Fruit fly (Drosophila melanogaster) whole organism, embryonic: ENCODE results near the gene CG43355.
A peak's percentile ranks its signal among the peaks of the same experiment; 100 is the strongest.

ENCODE experiments used
- CG10209 ChIP-seq: fragments of 200-800 bp; sonication (Bioruptor generic); optimal IDR thresholded peaks from 3 replicates; lab custom pipeline; 2017; ENCODE audit warnings: missing biosample characterization, mild to moderate bottlenecking, missing genetic modification characterization, missing genetic modification reagents
- CG13296 ChIP-seq: fragments of 200-800 bp; sonication (Bioruptor generic); optimal IDR thresholded peaks from 3 replicates; lab custom pipeline; 2018; ENCODE audit warnings: missing biosample characterization, mild to moderate bottlenecking, missing genetic modification characterization
- CG13424 ChIP-seq: fragments of 200-800 bp; sonication (Bioruptor generic); optimal IDR thresholded peaks from 2 replicates; lab custom pipeline; 2019; ENCODE audit warnings: missing biosample characterization, mild to moderate bottlenecking, missing genetic modification characterization, moderate library complexity
- CG14710 ChIP-seq: fragments of 200-800 bp; sonication (Bioruptor generic); optimal IDR thresholded peaks from 3 replicates; lab custom pipeline; 2019; ENCODE audit warnings: missing biosample characterization, mild to moderate bottlenecking, missing genetic modification characterization, moderate library complexity
- CG15011 ChIP-seq: fragments of 200-800 bp; sonication (Bioruptor generic); optimal IDR thresholded peaks from 3 replicates; lab custom pipeline; 2018; ENCODE audit warnings: missing biosample characterization, mild to moderate bottlenecking, missing genetic modification characterization
- CG15601 ChIP-seq: fragments of 200-800 bp; sonication (Bioruptor generic); optimal IDR thresholded peaks from 3 replicates; lab custom pipeline; 2019; ENCODE audit warnings: missing biosample characterization, mild to moderate bottlenecking, missing genetic modification characterization, moderate library complexity
- CG17612 ChIP-seq: fragments of 200-800 bp; sonication (Bioruptor generic); IDR thresholded peaks from 2 replicates; pipeline ENCODE4 v1.3.6; 2022; ENCODE audit warnings: missing biosample characterization, missing genetic modification characterization
- CG2875 ChIP-seq: fragments of 200-800 bp; sonication (Bioruptor generic); optimal IDR thresholded peaks from 2 replicates; lab custom pipeline; 2017; ENCODE audit warnings: missing biosample characterization, mild to moderate bottlenecking, missing genetic modification characterization, missing genetic modification reagents
- CG30020 ChIP-seq: fragments of 200-800 bp; optimal IDR thresholded peaks from 2 replicates; lab custom pipeline; 2019; ENCODE audit warnings: missing biosample characterization, mild to moderate bottlenecking, missing genetic modification characterization, moderate library complexity
- CG32767 ChIP-seq: fragments of 200-800 bp; sonication (Bioruptor generic); IDR thresholded peaks from 2 replicates; pipeline ENCODE4 v1.3.6; 2022; ENCODE audit warnings: missing biosample characterization, missing genetic modification characterization
- CG3281 ChIP-seq: fragments of 200-800 bp; sonication (Bioruptor generic); optimal IDR thresholded peaks from 3 replicates; lab custom pipeline; 2017; ENCODE audit warnings: missing biosample characterization, mild to moderate bottlenecking, missing genetic modification characterization
- CG4854 ChIP-seq: fragments of 200-800 bp; sonication (Bioruptor generic); optimal IDR thresholded peaks from 2 replicates; lab custom pipeline; 2016; ENCODE audit warnings: missing biosample characterization, missing genetic modification characterization, inconsistent platforms
- CG6654 ChIP-seq: fragments of 200-800 bp; sonication (Bioruptor generic); optimal IDR thresholded peaks from 2 replicates; lab custom pipeline; 2017; ENCODE audit warnings: missing biosample characterization, mild to moderate bottlenecking, missing genetic modification characterization
- CG7928 ChIP-seq: fragments of 200-800 bp; sonication (Bioruptor generic); optimal IDR thresholded peaks from 2 replicates; lab custom pipeline; 2017; ENCODE audit warnings: missing biosample characterization, mild to moderate bottlenecking, missing genetic modification characterization
- CG9437 ChIP-seq: fragments of 200-800 bp; sonication (Bioruptor generic); optimal IDR thresholded peaks from 2 replicates; lab custom pipeline; 2018; ENCODE audit warnings: missing biosample characterization, mild to moderate bottlenecking, missing genetic modification characterization
- D19B ChIP-seq: fragments of 200-800 bp; sonication (Bioruptor generic); optimal IDR thresholded peaks from 2 replicates; lab custom pipeline; 2017; ENCODE audit warnings: missing biosample characterization, mild to moderate bottlenecking, missing genetic modification characterization
- Dip3 ChIP-seq: fragments of 200-800 bp; sonication (Bioruptor generic); optimal IDR thresholded peaks from 3 replicates; lab custom pipeline; 2016; ENCODE audit warnings: missing biosample characterization, missing genetic modification characterization
- Dp ChIP-seq: fragments of 200-800 bp; sonication (Bioruptor generic); optimal IDR thresholded peaks from 2 replicates; lab custom pipeline; 2018; ENCODE audit warnings: missing biosample characterization, mild to moderate bottlenecking, missing genetic modification characterization, moderate library complexity
- Fer3 ChIP-seq: fragments of 200-800 bp; sonication (Bioruptor generic); optimal IDR thresholded peaks from 2 replicates; lab custom pipeline; 2018; ENCODE audit warnings: missing biosample characterization, mild to moderate bottlenecking, missing genetic modification characterization, moderate library complexity
- Gug ChIP-seq: fragments of 200-800 bp; sonication (Bioruptor generic); IDR thresholded peaks from 4 replicates; pipeline ENCODE4 v1.3.6; 2022; ENCODE audit warnings: missing biosample characterization, missing genetic modification characterization
- Hey ChIP-seq: fragments of 200-800 bp; sonication (Bioruptor generic); optimal IDR thresholded peaks from 3 replicates; lab custom pipeline; 2018; ENCODE audit warnings: missing biosample characterization, mild to moderate bottlenecking, missing genetic modification characterization
- MESR4 ChIP-seq: fragments of 200-800 bp; sonication (Bioruptor generic); optimal IDR thresholded peaks from 2 replicates; lab custom pipeline; 2018; ENCODE audit warnings: missing biosample characterization, mild to moderate bottlenecking, missing genetic modification characterization, moderate library complexity
- MTF-1 ChIP-seq: fragments of 200-800 bp; sonication (Bioruptor generic); optimal IDR thresholded peaks from 2 replicates; lab custom pipeline; 2018; ENCODE audit warnings: missing biosample characterization, mild to moderate bottlenecking, missing genetic modification characterization, borderline replicate concordance
- NC2α ChIP-seq: fragments of 200-800 bp; sonication (Bioruptor generic); optimal IDR thresholded peaks from 2 replicates; lab custom pipeline; 2016; ENCODE audit warnings: missing biosample characterization, missing genetic modification characterization
- Sox100B ChIP-seq: fragments of 200-800 bp; sonication (Bioruptor generic); optimal IDR thresholded peaks from 3 replicates; lab custom pipeline; 2018; ENCODE audit warnings: missing biosample characterization, mild to moderate bottlenecking, missing genetic modification characterization
- Ssrp ChIP-seq: fragments of 200-800 bp; sonication (Bioruptor generic); optimal IDR thresholded peaks from 2 replicates; lab custom pipeline; 2018; ENCODE audit warnings: missing biosample characterization, mild to moderate bottlenecking, missing genetic modification characterization, moderate library complexity
- Usf ChIP-seq: fragments of 200-800 bp; sonication (Bioruptor generic); optimal IDR thresholded peaks from 2 replicates; lab custom pipeline; 2017; ENCODE audit warnings: missing genotype, missing biosample characterization, missing genetic modification characterization
- ap ChIP-seq: fragments of 200-800 bp; sonication (Bioruptor generic); IDR thresholded peaks from 2 replicates; pipeline ENCODE4 v1.3.6; 2022; ENCODE audit warnings: missing biosample characterization, missing genetic modification characterization
- ase ChIP-seq: fragments of 200-800 bp; sonication (Bioruptor generic); IDR thresholded peaks from 3 replicates; pipeline ENCODE4 v1.3.6; 2022; ENCODE audit warnings: missing biosample characterization, missing genetic modification characterization
- ato ChIP-seq: fragments of 200-800 bp; sonication (Bioruptor generic); IDR thresholded peaks from 2 replicates; pipeline ENCODE4 v1.3.6; 2022; ENCODE audit warnings: missing biosample characterization, missing genetic modification characterization; ENCODE audit not compliant: partially characterized antibody
- caup ChIP-seq: fragments of 200-800 bp; sonication (Bioruptor generic); optimal IDR thresholded peaks from 3 replicates; lab custom pipeline; 2017; ENCODE audit warnings: missing biosample characterization, mild to moderate bottlenecking, missing genetic modification characterization, moderate library complexity; ENCODE audit not compliant: severe bottlenecking
- da ChIP-seq: fragments of 200-800 bp; sonication (Bioruptor generic); optimal IDR thresholded peaks from 2 replicates; lab custom pipeline; 2016; ENCODE audit warnings: missing biosample characterization, missing genetic modification characterization
- dysf ChIP-seq: fragments of 200-800 bp; sonication (Bioruptor generic); IDR thresholded peaks from 3 replicates; pipeline ENCODE4 v1.3.6; 2022; ENCODE audit warnings: missing biosample characterization, missing genetic modification characterization
- ewg ChIP-seq: fragments of 200-800 bp; sonication (Bioruptor generic); optimal IDR thresholded peaks from 3 replicates; lab custom pipeline; 2017; ENCODE audit warnings: mild to moderate bottlenecking, missing biosample characterization, missing genetic modification reagents, missing genetic modification characterization
- fru ChIP-seq: fragments of >200 bp; optimal IDR thresholded peaks from 2 replicates; lab custom pipeline; 2017
- gem ChIP-seq: fragments of 200-800 bp; sonication (Bioruptor generic); optimal IDR thresholded peaks from 2 replicates; lab custom pipeline; 2019; ENCODE audit warnings: missing biosample characterization, mild to moderate bottlenecking, missing genetic modification characterization, moderate library complexity
- hb ChIP-seq: fragments of 200-800 bp; sonication (Bioruptor generic); IDR thresholded peaks from 3 replicates; pipeline ENCODE4 v1.3.6; 2022; ENCODE audit warnings: missing biosample characterization, missing genetic modification characterization; ENCODE audit not compliant: partially characterized antibody
- hbn ChIP-seq: fragments of 200-800 bp; sonication (Bioruptor generic); IDR thresholded peaks from 2 replicates; pipeline ENCODE4 v1.3.6; 2022; ENCODE audit warnings: missing biosample characterization, missing genetic modification characterization; ENCODE audit not compliant: partially characterized antibody
- nmo ChIP-seq: fragments of 200-800 bp; sonication (Bioruptor generic); optimal IDR thresholded peaks from 2 replicates; lab custom pipeline; 2018; ENCODE audit warnings: missing biosample characterization, mild to moderate bottlenecking, missing genetic modification characterization, moderate library complexity
- pfk ChIP-seq: fragments of 200-800 bp; sonication (Bioruptor generic); optimal IDR thresholded peaks from 2 replicates; lab custom pipeline; 2018; ENCODE audit warnings: missing biosample characterization, mild to moderate bottlenecking, missing genetic modification characterization, moderate library complexity
- pnt ChIP-seq: fragments of 200-800 bp; sonication (Bioruptor generic); optimal IDR thresholded peaks from 3 replicates; lab custom pipeline; 2016; ENCODE audit warnings: missing biosample characterization, missing genetic modification characterization
- prd ChIP-seq, 3 experiments: fragments of >200 bp in 2 of 3; fragments of 200-800 bp in 1 of 3; sonication (Bioruptor generic) in 1 of 3; optimal IDR thresholded peaks in 2 of 3; IDR thresholded peaks in 1 of 3; 2 replicates in 2 of 3; 3 replicates in 1 of 3; pipeline versions ENCODE4 v1.3.6 to Lab custom; 2017 to 2022; ENCODE audit warnings: missing biosample characterization in 1 of 3, missing genetic modification characterization in 1 of 3
- pum ChIP-seq: fragments of 200-800 bp; sonication (Bioruptor generic); optimal IDR thresholded peaks from 2 replicates; lab custom pipeline; 2016; ENCODE audit warnings: missing biosample characterization, missing genetic modification characterization
- scrt ChIP-seq: fragments of 200-800 bp; sonication (Bioruptor generic); optimal IDR thresholded peaks from 2 replicates; lab custom pipeline; 2018; ENCODE audit warnings: missing biosample characterization, mild to moderate bottlenecking, missing genetic modification characterization, moderate library complexity
- sens ChIP-seq: fragments of 200-800 bp; sonication (Bioruptor generic); peaks from one replicate; lab custom pipeline; 2016; ENCODE audit warnings: missing biosample characterization, missing genetic modification characterization
- sens-2 ChIP-seq: fragments of 200-800 bp; sonication (Bioruptor generic); IDR thresholded peaks from 2 replicates; pipeline ENCODE4 v1.3.6; 2022; ENCODE audit warnings: missing biosample characterization, missing genetic modification characterization
- shn ChIP-seq: fragments of 200-800 bp; sonication (Bioruptor generic); optimal IDR thresholded peaks from 3 replicates; lab custom pipeline; 2016; ENCODE audit warnings: missing biosample characterization, missing genetic modification characterization
- sna ChIP-seq: fragments of 200-800 bp; sonication (Bioruptor generic); IDR thresholded peaks from 2 replicates; pipeline ENCODE4 v1.3.6; 2022; ENCODE audit warnings: missing biosample characterization, missing genetic modification characterization; ENCODE audit not compliant: partially characterized antibody
- toy ChIP-seq: fragments of 200-800 bp; sonication (Bioruptor generic); IDR thresholded peaks from 2 replicates; pipeline ENCODE4 v1.3.6; 2022; ENCODE audit warnings: missing biosample characterization, missing genetic modification characterization
- vvl ChIP-seq: fragments of 200-800 bp; sonication (Bioruptor generic); IDR thresholded peaks from 2 replicates; pipeline ENCODE4 v1.3.6; 2022; ENCODE audit warnings: missing biosample characterization, missing genetic modification characterization

CG43355 gene

dm6 chr2L:11528129-11528589, 43.7 kb downstream of the CG43355 start, which contains the start of gene CG31705 (continued):
- TF ChIP-seq MTF-1 (GFP tag; lab: Kevin White, UChicago) (no peak), CG14710 (no peak), MESR4 (GFP tag; lab: Kevin White, UChicago) (no peak), CG10209 (GFP tag; lab: Kevin White, UChicago) (peak; percentile 49), Dip3 (GFP tag; lab: Kevin White, UChicago) (no peak), CG32767 (GFP tag; lab: Robert Waterston, UW) (no peak), prd (optimal IDR thresholded peaks at IDR 0.05; lab: Kevin White, UChicago) (no peak), prd (GFP tag; IDR thresholded peaks at IDR 0.05; lab: Robert Waterston, UW) (peak; percentile 12; the same call in 1 of the 3 replicates), toy (GFP tag; lab: Robert Waterston, UW) (no peak), CG17612 (no peak), sens (GFP tag; lab: Kevin White, UChicago) (peak; percentile 63), fru (lab: Kevin White, UChicago) (no peak), NC2α (no peak), caup (GFP tag; lab: Kevin White, UChicago) (peak; percentile 57), Fer3 (tag; lab: Kevin White, UChicago) (peak; percentile 11), Sox100B (GFP tag; lab: Kevin White, UChicago) (peak; percentile 60), Ssrp (no peak), Hey (no peak), ato (GFP tag; lab: Robert Waterston, UW) (no peak), dysf (GFP tag; lab: Robert Waterston, UW) (peak; percentile 64; the same call in 2 of the 3 replicates), da (GFP tag; lab: Kevin White, UChicago) (no peak), pnt (GFP tag; lab: Kevin White, UChicago) (no peak), hb (GFP tag; lab: Robert Waterston, UW) (no peak), CG4854 (GFP tag; lab: Kevin White, UChicago) (no peak), gem (tag; lab: Kevin White, UChicago) (peak; percentile 76), sna (GFP tag; lab: Robert Waterston, UW) (no peak), sens-2 (no peak), CG15601 (no peak), CG15011 (no peak), vvl (GFP tag; lab: Robert Waterston, UW) (no peak), CG2875 (GFP tag; lab: Kevin White, UChicago) (no peak), CG6654 (GFP tag; lab: Kevin White, UChicago) (peak; percentile 43), CG30020 (no peak), CG13424 (tag; lab: Kevin White, UChicago) (peak; percentile 52), nmo (peak; percentile 50), CG3281 (GFP tag; lab: Kevin White, UChicago) (peak; percentile 72), pum (GFP tag; lab: Kevin White, UChicago) (no peak), shn (GFP tag; lab: Kevin White, UChicago) (no peak), Usf (GFP tag; lab: Kevin White, UChicago) (peak; percentile 48), Dp (GFP tag; lab: Kevin White, UChicago) (no peak), scrt (GFP tag; lab: Kevin White, UChicago) (no peak), ap (GFP tag; lab: Robert Waterston, UW) (no peak), pfk (GFP tag; lab: Kevin White, UChicago) (no peak), CG9437 (GFP tag; lab: Kevin White, UChicago) (peak; percentile 44), ase (GFP tag; lab: Robert Waterston, UW) (peak; percentile 23; the same call in 1 of the 3 replicates), ewg (GFP tag; lab: Kevin White, UChicago) (no peak), CG13296 (peak; percentile 14), Gug (GFP tag; lab: Robert Waterston, UW) (no peak), hbn (no peak), CG7928 (GFP tag; lab: Kevin White, UChicago) (no peak), D19B (GFP tag; lab: Kevin White, UChicago) (peak; percentile 56)
